Worm (Caenorhabditis elegans) whole organism, midembryonic: ENCODE results near the gene C56G3.2.

Experiments used
- T22C8.4 ChIP-seq: fragments of 200-800 bp; sonication (Bioruptor generic); IDR thresholded peaks from 2 replicates; pipeline ENCODE4 v1.3.6; 2022; ENCODE audit warnings: missing genetic modification characterization, missing compliant biosample characterization
- flt-1 ChIP-seq: fragments of 200-800 bp; sonication (Bioruptor generic); IDR thresholded peaks from 2 replicates; pipeline ENCODE4 v1.3.6; 2022; ENCODE audit warnings: missing genetic modification characterization, missing compliant biosample characterization
- klf-2 ChIP-seq: fragments of 200-800 bp; sonication (Bioruptor generic); conservative IDR thresholded peaks from 2 replicates; pipeline ENCODE4 v1.3.6; 2022; ENCODE audit warnings: missing genetic modification reagents, missing genetic modification characterization, missing compliant biosample characterization
- med-1 ChIP-seq: sonication (generic microtip); optimal IDR thresholded peaks from 2 replicates; lab custom pipeline; 2017; ENCODE audit warnings: missing genetic modification characterization, mild to moderate bottlenecking, missing compliant biosample characterization, antibody characterized with exemption, missing genetic modification reagents; ENCODE audit not compliant: insufficient read depth
- ref-1 ChIP-seq: fragments of 200-800 bp; sonication (Bioruptor generic); conservative IDR thresholded peaks from 2 replicates; pipeline ENCODE4 v1.3.6; 2022; ENCODE audit warnings: missing genetic modification reagents, missing genetic modification characterization, missing compliant biosample characterization
- ztf-23 ChIP-seq: fragments of 200-800 bp; sonication (Bioruptor generic); IDR thresholded peaks from 2 replicates; pipeline ENCODE4 v1.3.6; 2022; ENCODE audit warnings: missing genetic modification reagents, missing genetic modification characterization, missing compliant biosample characterization
- ztf-29 ChIP-seq: fragments of 200-800 bp; sonication (Bioruptor generic); IDR thresholded peaks from 2 replicates; pipeline ENCODE4 v1.3.6; 2022; ENCODE audit warnings: missing genetic modification reagents, missing genetic modification characterization, missing compliant biosample characterization

DNA sequence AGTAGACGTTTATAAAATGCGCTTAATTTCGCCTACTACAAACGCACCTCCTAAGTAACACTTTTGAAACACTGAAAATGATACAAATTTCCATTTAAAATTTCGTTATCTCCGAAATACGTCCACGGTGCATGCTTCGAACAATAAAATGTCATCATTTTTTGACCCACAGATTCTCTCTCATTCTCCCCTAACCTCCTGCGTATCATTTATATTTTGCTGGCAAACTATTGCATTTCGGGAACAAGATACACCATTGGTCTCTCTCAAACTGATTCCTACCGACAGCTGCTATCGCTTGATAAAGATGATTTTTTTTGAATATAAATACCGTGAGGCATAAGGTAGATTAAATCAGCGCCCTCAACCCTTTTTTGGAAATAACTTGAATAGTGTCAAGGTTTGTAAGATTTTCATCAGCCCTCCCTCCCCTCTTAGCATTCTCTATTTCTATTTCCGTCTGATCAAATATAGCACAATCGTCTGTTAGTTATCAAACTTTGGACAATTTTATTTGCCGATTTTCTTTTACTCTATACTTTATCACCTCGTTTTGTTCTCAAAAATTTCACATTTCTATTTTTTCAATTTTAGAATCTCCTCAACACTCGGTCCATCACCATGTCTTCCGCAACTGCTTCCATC lies 24.3 kb upstream of the C56G3.2 start, which contains the start of gene C07D8.6:
- TF ChIP-seq klf-2 (GFP tag; lab: Robert Waterston, UW) = no peak
- no peak for TF ChIP-seq T22C8.4 (GFP tag; lab: Robert Waterston, UW)
- no peak for TF ChIP-seq flt-1 (GFP tag; lab: Robert Waterston, UW)
- no peak for TF ChIP-seq med-1 (GFP tag; lab: Kevin White, UChicago)
- TF ChIP-seq ztf-29 (GFP tag; lab: Robert Waterston, UW) = no peak
- no peak for TF ChIP-seq ref-1 (GFP tag; lab: Robert Waterston, UW)
- no peak for TF ChIP-seq ztf-23 (GFP tag; lab: Robert Waterston, UW)
